Fruit fly (Drosophila melanogaster) whole organism, embryonic: Measurements from ENCODE around the gene yellow-e3.

ENCODE experiments used
- ATbp ChIP-seq: fragments of 200-800 bp; sonication (Bioruptor generic); optimal IDR thresholded peaks from 2 replicates; lab custom pipeline; 2017; ENCODE audit warnings: missing biosample characterization, mild to moderate bottlenecking, missing genetic modification characterization, missing genetic modification reagents
- CG10654 ChIP-seq: fragments of 200-800 bp; sonication (Bioruptor generic); optimal IDR thresholded peaks from 2 replicates; lab custom pipeline; 2016; ENCODE audit warnings: missing biosample characterization, missing genetic modification characterization
- CG12219 ChIP-seq: fragments of 200-800 bp; sonication (Bioruptor generic); optimal IDR thresholded peaks from 3 replicates; lab custom pipeline; 2018; ENCODE audit warnings: missing biosample characterization, mild to moderate bottlenecking, missing genetic modification characterization
- CG12659 ChIP-seq: fragments of 200-800 bp; sonication (Bioruptor generic); optimal IDR thresholded peaks from 3 replicates; lab custom pipeline; 2017; ENCODE audit warnings: mild to moderate bottlenecking, missing biosample characterization, missing genetic modification reagents, missing genetic modification characterization
- CG13624 ChIP-seq: fragments of 200-800 bp; sonication (Bioruptor generic); optimal IDR thresholded peaks from 2 replicates; lab custom pipeline; 2016; ENCODE audit warnings: missing biosample characterization, missing genetic modification characterization
- CG17328 ChIP-seq: fragments of 200-800 bp; sonication (Bioruptor generic); IDR thresholded peaks from 2 replicates; pipeline ENCODE4 v1.3.6; 2022; ENCODE audit warnings: missing biosample characterization, missing genetic modification characterization
- CG17912 ChIP-seq: fragments of 200-800 bp; sonication (Bioruptor generic); optimal IDR thresholded peaks from 2 replicates; lab custom pipeline; 2018; ENCODE audit warnings: missing biosample characterization, mild to moderate bottlenecking, missing genetic modification characterization
- CG18011 ChIP-seq: fragments of 200-800 bp; sonication (Bioruptor generic); optimal IDR thresholded peaks from 2 replicates; lab custom pipeline; 2017; ENCODE audit warnings: missing biosample characterization, missing genetic modification characterization, mild to moderate bottlenecking, moderate library complexity, missing genotype
- CG2678 ChIP-seq: fragments of 200-800 bp; sonication (Bioruptor generic); optimal IDR thresholded peaks from 3 replicates; lab custom pipeline; 2019; ENCODE audit warnings: missing biosample characterization, mild to moderate bottlenecking, missing genetic modification characterization, moderate library complexity
- CG3163 ChIP-seq: fragments of 200-800 bp; sonication (Bioruptor generic); optimal IDR thresholded peaks from 3 replicates; lab custom pipeline; 2016; ENCODE audit warnings: missing biosample characterization, missing genetic modification characterization
- CG34422 ChIP-seq: fragments of 200-800 bp; sonication (Bioruptor generic); IDR thresholded peaks from 3 replicates; pipeline ENCODE4 v1.3.6; 2022; ENCODE audit warnings: missing biosample characterization, missing genetic modification characterization
- CG4707 ChIP-seq: fragments of 200-800 bp; sonication (Bioruptor generic); optimal IDR thresholded peaks from 2 replicates; lab custom pipeline; 2018; ENCODE audit warnings: missing biosample characterization, mild to moderate bottlenecking, missing genetic modification characterization, moderate library complexity
- CG6254 ChIP-seq: fragments of 200-800 bp; sonication (Bioruptor generic); optimal IDR thresholded peaks from 3 replicates; lab custom pipeline; 2017; ENCODE audit warnings: mild to moderate bottlenecking, missing biosample characterization, missing genetic modification reagents, missing genetic modification characterization
- Deaf1 ChIP-seq: fragments of 200-800 bp; optimal IDR thresholded peaks from 3 replicates; lab custom pipeline; 2019; ENCODE audit warnings: missing biosample characterization, mild to moderate bottlenecking, missing genetic modification characterization, moderate library complexity
- Dll ChIP-seq: fragments of 200-800 bp; sonication (Bioruptor generic); IDR thresholded peaks from 4 replicates; pipeline ENCODE4 v1.3.6; 2022; ENCODE audit warnings: missing biosample characterization, missing genetic modification characterization; ENCODE audit not compliant: partially characterized antibody
- E2f2 ChIP-seq: fragments of 200-800 bp; sonication (Bioruptor generic); IDR thresholded peaks from 2 replicates; pipeline ENCODE4 v1.3.6; 2022; ENCODE audit warnings: missing biosample characterization, missing genetic modification characterization
- Jarid2 ChIP-seq: fragments of 200-800 bp; sonication (Bioruptor generic); optimal IDR thresholded peaks from 3 replicates; lab custom pipeline; 2017; ENCODE audit warnings: mild to moderate bottlenecking, missing biosample characterization, missing genetic modification reagents, missing genetic modification characterization
- Med ChIP-seq: fragments of 200-800 bp; sonication (Bioruptor generic); peaks from one replicate; lab custom pipeline; 2016; ENCODE audit warnings: missing biosample characterization, missing genetic modification characterization, mild to moderate bottlenecking, inconsistent platforms, moderate library complexity
- Pdp1 ChIP-seq, 2 experiments: fragments of 200-800 bp; sonication (Bioruptor generic); optimal IDR thresholded peaks; 3 replicates each; lab custom pipeline; 2016; ENCODE audit warnings: missing biosample characterization in 2 of 2, missing genetic modification characterization in 2 of 2, mild to moderate bottlenecking in 1 of 2, moderate library complexity in 1 of 2
- Rfx ChIP-seq: fragments of 200-800 bp; sonication (Bioruptor generic); IDR thresholded peaks from 2 replicates; pipeline ENCODE4 v1.3.6; 2022; ENCODE audit warnings: missing biosample characterization, missing genetic modification characterization
- Stat92E ChIP-seq, 3 experiments: fragments of >200 bp in 2 of 3; fragments of 200-800 bp in 1 of 3; sonication (Bioruptor generic) in 1 of 3; optimal IDR thresholded peaks; 2 replicates each; lab custom pipeline; 2017 to 2019; ENCODE audit warnings: missing biosample characterization in 3 of 3, missing genetic modification characterization in 3 of 3, mild to moderate bottlenecking in 1 of 3, moderate library complexity in 1 of 3
- Trl ChIP-seq, 3 experiments: fragments of >200 bp in 2 of 3; fragments of 200-800 bp in 1 of 3; sonication (Bioruptor generic) in 1 of 3; optimal IDR thresholded peaks; 2 replicates in 1 of 3; 3 replicates in 2 of 3; lab custom pipeline; 2016 to 2017; ENCODE audit warnings: missing biosample characterization in 1 of 3, missing genetic modification characterization in 1 of 3
- Xrp1 ChIP-seq: fragments of 200-800 bp; sonication (Bioruptor generic); IDR thresholded peaks from 2 replicates; pipeline ENCODE4 v1.3.6; 2022; ENCODE audit warnings: missing biosample characterization, missing genetic modification characterization
- chinmo ChIP-seq: fragments of 200-800 bp; sonication (Bioruptor generic); IDR thresholded peaks from 4 replicates; pipeline ENCODE4 v1.3.6; 2022; ENCODE audit warnings: missing biosample characterization, missing genetic modification characterization; ENCODE audit not compliant: partially characterized antibody
- chm ChIP-seq: fragments of 200-800 bp; sonication (Bioruptor generic); IDR thresholded peaks from 2 replicates; pipeline ENCODE4 v1.3.6; 2022; ENCODE audit warnings: missing biosample characterization, missing genetic modification characterization
- ci ChIP-seq: fragments of 200-800 bp; sonication (Bioruptor generic); IDR thresholded peaks from 3 replicates; pipeline ENCODE4 v1.3.6; 2022; ENCODE audit warnings: missing biosample characterization, missing genetic modification characterization
- fd102C ChIP-seq: fragments of 200-800 bp; sonication (Bioruptor generic); optimal IDR thresholded peaks from 2 replicates; lab custom pipeline; 2018; ENCODE audit warnings: missing biosample characterization, mild to moderate bottlenecking, missing genetic modification characterization, moderate library complexity
- gfzf ChIP-seq: fragments of 200-800 bp; sonication (Bioruptor generic); optimal IDR thresholded peaks from 2 replicates; lab custom pipeline; 2016; ENCODE audit warnings: missing biosample characterization, mild to moderate bottlenecking, missing genetic modification characterization, moderate library complexity
- kay ChIP-seq: fragments of 200-800 bp; sonication (Bioruptor generic); optimal IDR thresholded peaks from 2 replicates; lab custom pipeline; 2016; ENCODE audit warnings: missing biosample characterization, missing genetic modification characterization
- kni ChIP-seq: fragments of 200-800 bp; sonication (Bioruptor generic); optimal IDR thresholded peaks from 3 replicates; lab custom pipeline; 2017; ENCODE audit warnings: mild to moderate bottlenecking, missing biosample characterization, missing genetic modification reagents, missing genetic modification characterization
- lov ChIP-seq, 2 experiments: fragments of 200-800 bp in 1 of 2; fragments of >200 bp in 1 of 2; sonication (Bioruptor generic) in 1 of 2; IDR thresholded peaks in 1 of 2; optimal IDR thresholded peaks in 1 of 2; 2 replicates in 1 of 2; 3 replicates in 1 of 2; pipeline versions ENCODE4 v1.3.6 to Lab custom; 2017 to 2022; ENCODE audit warnings: missing biosample characterization in 1 of 2, missing genetic modification characterization in 1 of 2
- oc ChIP-seq: fragments of 200-800 bp; sonication (Bioruptor generic); optimal IDR thresholded peaks from 2 replicates; lab custom pipeline; 2018; ENCODE audit warnings: missing biosample characterization, mild to moderate bottlenecking, missing genetic modification characterization, moderate library complexity
- phol ChIP-seq: fragments of 200-800 bp; sonication (Bioruptor generic); optimal IDR thresholded peaks from 3 replicates; lab custom pipeline; 2018; ENCODE audit warnings: missing biosample characterization, mild to moderate bottlenecking, missing genetic modification characterization, moderate library complexity
- pzg ChIP-seq: fragments of 200-800 bp; sonication (Bioruptor generic); optimal IDR thresholded peaks from 3 replicates; lab custom pipeline; 2018; ENCODE audit warnings: missing biosample characterization, mild to moderate bottlenecking, missing genetic modification characterization, moderate library complexity
- sens ChIP-seq: fragments of 200-800 bp; sonication (Bioruptor generic); peaks from one replicate; lab custom pipeline; 2016; ENCODE audit warnings: missing biosample characterization, missing genetic modification characterization
- sim ChIP-seq: fragments of 200-800 bp; sonication (Bioruptor generic); IDR thresholded peaks from 2 replicates; pipeline ENCODE4 v1.3.6; 2022; ENCODE audit warnings: missing biosample characterization, missing genetic modification characterization
- stwl ChIP-seq: fragments of 200-800 bp; sonication (Bioruptor generic); optimal IDR thresholded peaks from 3 replicates; lab custom pipeline; 2018; ENCODE audit warnings: missing biosample characterization, mild to moderate bottlenecking, missing genetic modification characterization, moderate library complexity
- unc-4 ChIP-seq: fragments of 200-800 bp; sonication (Bioruptor generic); IDR thresholded peaks from 2 replicates; pipeline ENCODE4 v1.3.6; 2022; ENCODE audit warnings: missing biosample characterization, missing genetic modification characterization; ENCODE audit not compliant: partially characterized antibody

yellow-e3 gene

DNA sequence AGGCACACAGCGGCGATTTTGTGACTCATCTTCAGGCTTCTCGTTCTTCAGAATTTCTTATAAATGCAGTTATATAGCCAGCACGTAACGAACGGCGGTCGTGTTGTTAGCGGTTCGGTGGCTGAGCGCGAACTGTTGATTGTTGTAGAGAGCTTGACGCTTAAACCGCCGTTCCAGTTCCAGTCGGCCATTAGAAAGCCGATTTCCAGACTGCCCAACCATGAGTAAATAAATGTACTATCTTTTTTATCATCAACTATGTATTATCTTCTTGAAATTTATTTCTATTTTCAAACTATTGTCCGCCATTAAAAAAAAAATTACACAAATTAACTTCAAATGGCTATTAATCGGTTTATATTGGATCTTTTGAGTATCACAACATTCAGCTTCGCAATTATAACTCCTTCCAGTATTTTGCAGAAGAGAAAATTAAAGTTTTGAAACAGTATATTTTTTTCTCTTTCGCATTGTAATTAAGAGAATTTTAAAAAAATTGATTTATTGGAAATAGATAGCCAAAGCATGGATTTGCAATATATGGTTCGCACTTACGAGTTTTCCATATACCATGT lies 2.9 kb downstream of the yellow-e3 start, which contains the start of gene GILT1:
Gene GILT1 (minus strand): TSS at position 141 of the 575 bp plus-strand sequence.
- TF ChIP-seq chinmo (GFP tag; lab: Robert Waterston, UW) (0 out of 4 replicates have a peak, but pooled peaks have one; percentile 62), Dll (GFP tag; lab: Robert Waterston, UW) (peak; percentile 28; the same call in 1 of the 4 replicates), Trl (optimal IDR thresholded peaks at IDR 0.05; lab: Kevin White, UChicago) (peak; percentile 16 to 34), Trl (GFP tag; optimal IDR thresholded peaks at IDR 0.05; lab: Kevin White, UChicago) (no peak), Deaf1 (peak; percentile 13), CG12219 (GFP tag; lab: Kevin White, UChicago) (no peak), lov (optimal IDR thresholded peaks at IDR 0.05; lab: Kevin White, UChicago) (no peak), lov (GFP tag; IDR thresholded peaks at IDR 0.05; lab: Robert Waterston, UW) (0 out of 3 replicates have a peak, but pooled peaks have one; percentile 35), CG10654 (GFP tag; lab: Kevin White, UChicago) (no peak), sens (GFP tag; lab: Kevin White, UChicago) (peak; percentile 63), Med (peak; percentile 59), fd102C (GFP tag; lab: Kevin White, UChicago) (no peak), unc-4 (GFP tag; lab: Robert Waterston, UW) (0 out of 2 replicates have a peak, but pooled peaks have one; percentile 16), CG18011 (GFP tag; lab: Kevin White, UChicago) (peak; percentile 96), pzg (GFP tag; lab: Kevin White, UChicago) (peak; percentile 0), CG3163 (GFP tag; lab: Kevin White, UChicago) (peak; percentile 91), Xrp1 (GFP tag; lab: Robert Waterston, UW) (0 out of 2 replicates have a peak, but pooled peaks have one; percentile 9), CG17912 (no peak), CG12659 (peak; percentile 18), ATbp (GFP tag; lab: Kevin White, UChicago) (no peak), Rfx (GFP tag; lab: Robert Waterston, UW) (no peak), gfzf (peak; percentile 49), phol (peak; percentile 12), sim (0 out of 2 replicates have a peak, but pooled peaks have one; percentile 15), Stat92E (GFP tag; optimal IDR thresholded peaks at IDR 0.05; lab: Kevin White, UChicago) (peak in 1 of 3 experiments; percentile 50), CG17328 (GFP tag; lab: Robert Waterston, UW) (0 out of 2 replicates have a peak, but pooled peaks have one; percentile 13), chm (peak; percentile 52; the same call in 1 of the 2 replicates), ci (GFP tag; lab: Robert Waterston, UW) (peak; percentile 26; the same call in 1 of the 3 replicates), oc (tag; lab: Kevin White, UChicago) (peak; percentile 5), stwl (tag; lab: Kevin White, UChicago) (peak; percentile 6), Jarid2 (GFP tag; lab: Kevin White, UChicago) (peak; percentile 65), Pdp1 (GFP tag; optimal IDR thresholded peaks at IDR 0.05; lab: Kevin White, UChicago) (peak in 1 of 2 experiments; percentile 31), CG13624 (GFP tag; lab: Kevin White, UChicago) (no peak), CG2678 (tag; lab: Kevin White, UChicago) (peak; percentile 7), CG34422 (0 out of 3 replicates have a peak, but pooled peaks have one; percentile 35), E2f2 (GFP tag; lab: Robert Waterston, UW) (peak; percentile 6; the same call in 1 of the 2 replicates), CG4707 (GFP tag; lab: Kevin White, UChicago) (no peak), kay (GFP tag; lab: Kevin White, UChicago) (peak; percentile 10), CG6254 (GFP tag; lab: Kevin White, UChicago) (no peak), kni (peak; percentile 0)
